Worm (Caenorhabditis elegans) whole organism, late embryonic: ENCODE measurements around the gene C35B1.3.

Experiments used
- ama-1 ChIP-seq: fragments of 150-350 bp; optimal IDR thresholded peaks from 2 replicates; lab custom pipeline; 2014
- ceh-2 ChIP-seq: sonication (generic microtip); optimal IDR thresholded peaks from 2 replicates; lab custom pipeline; 2016; ENCODE audit warnings: missing genotype, missing genetic modification characterization, missing compliant biosample characterization
- ceh-9 ChIP-seq: sonication (generic microtip); optimal IDR thresholded peaks from 2 replicates; lab custom pipeline; 2016; ENCODE audit warnings: mild to moderate bottlenecking, missing genetic modification characterization, inconsistent platforms, missing compliant biosample characterization
- elt-2 ChIP-seq: sonication (generic microtip); optimal IDR thresholded peaks from 2 replicates; lab custom pipeline; 2016; ENCODE audit warnings: missing genetic modification reagents, missing genetic modification characterization, missing compliant biosample characterization
- fkh-10 ChIP-seq: fragments of 150-350 bp; optimal IDR thresholded peaks from 2 replicates; lab custom pipeline; 2014; ENCODE audit warnings: missing biosample characterization, missing genetic modification reagents, missing genetic modification characterization
- nhr-11 ChIP-seq: fragments of 150-350 bp; optimal IDR thresholded peaks from 2 replicates; lab custom pipeline; 2014; ENCODE audit warnings: missing biosample characterization, missing genetic modification characterization
- pha-2 ChIP-seq: sonication (generic microtip); optimal IDR thresholded peaks from 2 replicates; lab custom pipeline; 2017; ENCODE audit warnings: mild to moderate bottlenecking, missing genetic modification characterization, missing compliant biosample characterization
- pqm-1 ChIP-seq: sonication (generic microtip); optimal IDR thresholded peaks from 2 replicates; lab custom pipeline; 2016; ENCODE audit warnings: missing genetic modification characterization, missing compliant biosample characterization
- ref-2 ChIP-seq: sonication (generic microtip); optimal IDR thresholded peaks from 2 replicates; lab custom pipeline; 2016; ENCODE audit warnings: missing genetic modification characterization, missing compliant biosample characterization
- sox-4 ChIP-seq: sonication (generic microtip); optimal IDR thresholded peaks from 2 replicates; lab custom pipeline; 2017; ENCODE audit warnings: mild to moderate bottlenecking, missing genetic modification characterization, inconsistent platforms, missing compliant biosample characterization
- syd-9 ChIP-seq: sonication (generic microtip); optimal IDR thresholded peaks from 2 replicates; lab custom pipeline; 2016; ENCODE audit warnings: mild to moderate bottlenecking, missing genetic modification characterization, moderate library complexity, missing compliant biosample characterization
- tbx-7 ChIP-seq: sonication (generic microtip); optimal IDR thresholded peaks from 2 replicates; lab custom pipeline; 2016; ENCODE audit warnings: missing genotype, missing genetic modification characterization, missing compliant biosample characterization
- unc-86 ChIP-seq: sonication (generic microtip); optimal IDR thresholded peaks from 2 replicates; lab custom pipeline; 2016; ENCODE audit warnings: missing genetic modification characterization, missing compliant biosample characterization
- zip-5 ChIP-seq: sonication (generic microtip); optimal IDR thresholded peaks from 2 replicates; lab custom pipeline; 2016; ENCODE audit warnings: missing genetic modification characterization, missing compliant biosample characterization

DNA sequence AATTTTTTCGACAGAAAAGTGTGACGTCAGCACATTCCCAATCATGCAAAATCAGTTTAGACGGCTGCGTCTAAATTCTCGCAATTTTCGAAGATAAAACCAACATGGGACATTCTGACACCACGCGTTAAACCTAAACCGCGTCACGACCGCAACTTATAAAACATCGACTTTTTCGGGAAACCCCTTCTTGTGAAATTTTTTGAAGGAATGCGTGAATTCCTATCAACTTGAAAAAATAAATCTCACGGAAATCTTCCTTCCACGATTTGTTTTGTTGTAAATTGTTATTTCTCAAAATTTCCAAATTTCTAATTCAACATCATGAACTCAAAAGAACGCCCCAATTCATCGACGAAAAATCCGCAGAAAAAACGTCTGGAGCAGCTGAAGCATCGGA is 41.0 kb upstream of the C35B1.3 start, which contains the start of gene F35F11.2:
- TF ChIP-seq elt-2 (tag; lab: Kevin White, UChicago), result no peak
- TF ChIP-seq tbx-7 (tag; lab: Kevin White, UChicago), result no peak
- no peak for TF ChIP-seq ama-1 (lab: Kevin White, UChicago)
- no peak for TF ChIP-seq fkh-10 (GFP tag; lab: Kevin White, UChicago)
- no peak for TF ChIP-seq ceh-9 (tag; lab: Kevin White, UChicago)
- no peak for TF ChIP-seq nhr-11
- TF ChIP-seq zip-5 (tag; lab: Kevin White, UChicago), result no peak
- no peak for TF ChIP-seq ref-2 (tag; lab: Kevin White, UChicago)
- TF ChIP-seq pha-2, result no peak
- no peak for TF ChIP-seq syd-9 (tag; lab: Kevin White, UChicago)
- no peak for TF ChIP-seq sox-4 (tag; lab: Kevin White, UChicago)
- TF ChIP-seq pqm-1 (tag; lab: Kevin White, UChicago), result no peak
- no peak for TF ChIP-seq unc-86 (tag; lab: Kevin White, UChicago)
- no peak for TF ChIP-seq ceh-2 (tag; lab: Kevin White, UChicago)
